Fruit fly (Drosophila melanogaster): ENCODE data around the gene mRpL45.

The mRpL45 gene

DNA sequence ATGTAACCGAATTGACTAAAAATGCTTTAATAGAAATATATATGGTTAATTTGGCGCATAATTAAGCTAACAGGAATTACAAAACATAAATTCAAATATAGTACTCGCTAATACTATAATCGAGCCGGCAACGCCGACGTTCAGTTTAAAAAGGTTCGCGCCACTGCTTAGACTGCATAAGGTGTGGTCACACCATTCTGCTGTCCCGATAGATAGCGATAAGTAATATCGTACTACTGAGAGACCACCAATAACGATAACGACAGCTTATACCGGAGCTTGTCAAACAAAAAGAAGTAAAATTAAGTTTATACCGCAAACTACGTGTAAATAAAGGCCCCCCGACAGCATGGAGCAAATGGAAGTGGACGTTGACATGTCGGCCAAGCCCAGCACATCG, 37.7 kb upstream of the mRpL45 start, which contains the start of gene CSN6 (continued):
- TF ChIP-seq Myb (GFP tag; optimal IDR thresholded peaks at IDR 0.05): peak; percentile 91
- peak; percentile 44 for TF ChIP-seq sens (GFP tag)
- peak; percentile 13 for TF ChIP-seq CG10979 (tag; optimal IDR thresholded peaks at IDR 0.05)
- TF ChIP-seq Fer1 (GFP tag; optimal IDR thresholded peaks at IDR 0.05): peak; percentile 20
- TF ChIP-seq CG15479 (GFP tag; optimal IDR thresholded peaks at IDR 0.05): no peak
- TF ChIP-seq CG17186 (GFP tag; optimal IDR thresholded peaks at IDR 0.05): peak; percentile 27
- no peak for TF ChIP-seq Poxn (GFP tag; IDR thresholded peaks at IDR 0.05)
- no peak for TF ChIP-seq slp2 (GFP tag; optimal IDR thresholded peaks at IDR 0.05)
- peak; percentile 53 for TF ChIP-seq CG12659 (GFP tag; optimal IDR thresholded peaks at IDR 0.05)
- peak; percentile 6 for TF ChIP-seq grn (GFP tag; optimal IDR thresholded peaks at IDR 0.05)
- peak; percentile 91 for TF ChIP-seq Sry-δ (GFP tag; optimal IDR thresholded peaks at IDR 0.05)
- TF ChIP-seq CG17612 (GFP tag; IDR thresholded peaks at IDR 0.05): no peak
- TF ChIP-seq hkb (optimal IDR thresholded peaks at IDR 0.05): peak; percentile 29
- no peak for TF ChIP-seq hkb (GFP tag; IDR thresholded peaks at IDR 0.05)
- no peak for TF ChIP-seq zf30C (GFP tag; optimal IDR thresholded peaks at IDR 0.05)
- no peak for TF ChIP-seq fd64A (GFP tag; optimal IDR thresholded peaks at IDR 0.05)
- no peak for TF ChIP-seq CG14965 (GFP tag; optimal IDR thresholded peaks at IDR 0.05; ENCODE audit: borderline replicate concordance)
- peak; percentile 90 for TF ChIP-seq HLH4C (GFP tag; IDR thresholded peaks at IDR 0.05; ENCODE audit: partially characterized antibody)
- TF ChIP-seq MESR4 (GFP tag; optimal IDR thresholded peaks at IDR 0.05): peak; percentile 56
- TF ChIP-seq CG6791 (GFP tag; IDR thresholded peaks at IDR 0.05; ENCODE audit: partially characterized antibody): peak; percentile 90
- TF ChIP-seq sob (GFP tag; IDR thresholded peaks at IDR 0.05): 0 out of 2 replicates have a peak, but pooled peaks have one; percentile 24
- no peak for TF ChIP-seq BtbVII (GFP tag; optimal IDR thresholded peaks at IDR 0.05)
- TF ChIP-seq Mes4 (GFP tag; optimal IDR thresholded peaks at IDR 0.05): no peak
- TF ChIP-seq Lim3 (GFP tag; IDR thresholded peaks at IDR 0.05): no peak
- peak; percentile 9 for TF ChIP-seq CG18476 (GFP tag; optimal IDR thresholded peaks at IDR 0.05)
- TF ChIP-seq HmgZ (tag; optimal IDR thresholded peaks at IDR 0.05): peak; percentile 69
- TF ChIP-seq CG12299 (tag; optimal IDR thresholded peaks at IDR 0.05): no peak
- no peak for TF ChIP-seq Dip3 (GFP tag; optimal IDR thresholded peaks at IDR 0.05)
- TF ChIP-seq Jarid2 (GFP tag; optimal IDR thresholded peaks at IDR 0.05): no peak
- TF ChIP-seq btn (GFP tag; optimal IDR thresholded peaks at IDR 0.05): no peak
- peak; percentile 94 for TF ChIP-seq tna (GFP tag; IDR thresholded peaks at IDR 0.05; ENCODE audit: partially characterized antibody)
- peak; percentile 92 for TF ChIP-seq Bgb (GFP tag; IDR thresholded peaks at IDR 0.05; ENCODE audit: partially characterized antibody)
- no peak for TF ChIP-seq Dip2 (GFP tag; IDR thresholded peaks at IDR 0.05)
- peak; percentile 93 for TF ChIP-seq Dref (GFP tag; IDR thresholded peaks at IDR 0.05)
- no peak for TF ChIP-seq CG12071 (GFP tag; optimal IDR thresholded peaks at IDR 0.05)
- TF ChIP-seq Dad (GFP tag; optimal IDR thresholded peaks at IDR 0.05): no peak
- no peak for TF ChIP-seq Vsx1 (GFP tag; optimal IDR thresholded peaks at IDR 0.05)
- TF ChIP-seq CG1603 (tag; optimal IDR thresholded peaks at IDR 0.05): peak; percentile 71
- no peak for TF ChIP-seq eyg (GFP tag; optimal IDR thresholded peaks at IDR 0.05)
- peak; percentile 99 for TF ChIP-seq CG14710 (tag; optimal IDR thresholded peaks at IDR 0.05)
- peak; percentile 9 for TF ChIP-seq CoRest (tag; optimal IDR thresholded peaks at IDR 0.05)
- no peak for TF ChIP-seq CG18262 (tag; optimal IDR thresholded peaks at IDR 0.05)
- no peak for TF ChIP-seq Optix (GFP tag; IDR thresholded peaks at IDR 0.05)
- no peak for TF ChIP-seq nau (GFP tag; optimal IDR thresholded peaks at IDR 0.05)
- TF ChIP-seq CG17912 (GFP tag; optimal IDR thresholded peaks at IDR 0.05): no peak
- peak; percentile 81 for TF ChIP-seq vnd (GFP tag; IDR thresholded peaks at IDR 0.05; ENCODE audit: partially characterized antibody)
- TF ChIP-seq CG11085 (GFP tag; IDR thresholded peaks at IDR 0.05): no peak
- TF ChIP-seq CG4404 (GFP tag; IDR thresholded peaks at IDR 0.05): no peak
- no peak for TF ChIP-seq fru (optimal IDR thresholded peaks at IDR 0.05)
- TF ChIP-seq CTCF (GFP tag; optimal IDR thresholded peaks at IDR 0.05): peak; percentile 25
- TF ChIP-seq Lhr (GFP tag; optimal IDR thresholded peaks at IDR 0.05): peak; percentile 2
- no peak for TF ChIP-seq fd96Cb (tag; optimal IDR thresholded peaks at IDR 0.05)
